Worm (Caenorhabditis elegans) whole organism, mixed stage, embryonic: ENCODE measurements around the gene D1086.2.

Source experiments
- M03D4.4 ChIP-seq: sonication (generic microtip); optimal IDR thresholded peaks from 2 replicates; lab custom pipeline; 2017; ENCODE audit warnings: mild to moderate bottlenecking, missing genetic modification characterization, missing compliant biosample characterization
- bed-3 ChIP-seq: fragments of 200-800 bp; sonication (Bioruptor generic); optimal IDR thresholded peaks from 3 replicates; lab custom pipeline; 2018; ENCODE audit warnings: mild to moderate bottlenecking, missing genetic modification characterization, moderate library complexity, missing compliant biosample characterization
- blmp-1 ChIP-seq: fragments of 150-350 bp; optimal IDR thresholded peaks from 2 replicates; lab custom pipeline; 2014; ENCODE audit warnings: missing biosample characterization, missing genetic modification characterization
- ceh-39 ChIP-seq: fragments of 150-350 bp; optimal IDR thresholded peaks from 2 replicates; lab custom pipeline; 2014; ENCODE audit warnings: missing biosample characterization, missing genetic modification characterization
- ceh-43 ChIP-seq: fragments of 200-800 bp; sonication (Bioruptor generic); optimal IDR thresholded peaks from 2 replicates; lab custom pipeline; 2018; ENCODE audit warnings: mild to moderate bottlenecking, missing genetic modification characterization, moderate library complexity, missing compliant biosample characterization
- ceh-83 ChIP-seq: fragments of 200-800 bp; sonication (Bioruptor generic); optimal IDR thresholded peaks from 2 replicates; lab custom pipeline; 2018; ENCODE audit warnings: mild to moderate bottlenecking, missing genetic modification characterization, missing compliant biosample characterization
- ces-1 ChIP-seq: fragments of 150-350 bp; optimal IDR thresholded peaks from 2 replicates; lab custom pipeline; 2014; ENCODE audit warnings: missing biosample characterization, missing genetic modification reagents, missing genetic modification characterization
- cnd-1 ChIP-seq: fragments of 200-800 bp; sonication (Bioruptor generic); optimal IDR thresholded peaks from 2 replicates; lab custom pipeline; 2018; ENCODE audit warnings: mild to moderate bottlenecking, missing genetic modification characterization, missing compliant biosample characterization
- drap-1 ChIP-seq: fragments of 200-800 bp; sonication (Bioruptor generic); optimal IDR thresholded peaks from 3 replicates; lab custom pipeline; 2018; ENCODE audit warnings: mild to moderate bottlenecking, missing genetic modification characterization, missing compliant biosample characterization
- elt-1 ChIP-seq: sonication (generic microtip); optimal IDR thresholded peaks from 2 replicates; lab custom pipeline; 2017; ENCODE audit warnings: missing genetic modification characterization, mild to moderate bottlenecking, missing compliant biosample characterization, antibody characterized with exemption, moderate library complexity, borderline replicate concordance; ENCODE audit not compliant: insufficient read depth
- flh-1 ChIP-seq: fragments of 200-800 bp; sonication (Bioruptor generic); optimal IDR thresholded peaks from 2 replicates; lab custom pipeline; 2018; ENCODE audit warnings: mild to moderate bottlenecking, missing genetic modification characterization, moderate library complexity, missing compliant biosample characterization
- ham-2 ChIP-seq: fragments of 200-800 bp; sonication (Bioruptor generic); optimal IDR thresholded peaks from 2 replicates; lab custom pipeline; 2018; ENCODE audit warnings: mild to moderate bottlenecking, missing genetic modification characterization, missing compliant biosample characterization
- lin-13 ChIP-seq: fragments of 150-350 bp; optimal IDR thresholded peaks from 2 replicates; lab custom pipeline; 2014; ENCODE audit warnings: missing biosample characterization, missing genetic modification characterization
- mab-5 ChIP-seq: fragments of 150-350 bp; optimal IDR thresholded peaks from 2 replicates; lab custom pipeline; 2014; ENCODE audit warnings: missing biosample characterization, missing genetic modification characterization
- mep-1 ChIP-seq: fragments of 150-350 bp; optimal IDR thresholded peaks from 2 replicates; lab custom pipeline; 2017; ENCODE audit warnings: missing biosample characterization, missing genetic modification reagents, missing genetic modification characterization, inconsistent platforms
- mls-2 ChIP-seq: sonication (generic microtip); optimal IDR thresholded peaks from 2 replicates; lab custom pipeline; 2016; ENCODE audit warnings: mild to moderate bottlenecking, missing genetic modification characterization, moderate library complexity, missing compliant biosample characterization
- nhr-12 ChIP-seq: fragments of 150-350 bp; optimal IDR thresholded peaks from 2 replicates; lab custom pipeline; 2014; ENCODE audit warnings: missing biosample characterization, missing genetic modification characterization
- nhr-2 ChIP-seq: fragments of 150-350 bp; optimal IDR thresholded peaks from 2 replicates; lab custom pipeline; 2014; ENCODE audit warnings: missing biosample characterization, missing genetic modification characterization
- nhr-237 ChIP-seq: fragments of 150-350 bp; optimal IDR thresholded peaks from 2 replicates; lab custom pipeline; 2014; ENCODE audit warnings: missing biosample characterization, missing genetic modification characterization
- nhr-28 ChIP-seq: fragments of 150-350 bp; optimal IDR thresholded peaks from 2 replicates; lab custom pipeline; 2014; ENCODE audit warnings: missing biosample characterization, missing genetic modification characterization
- nhr-76 ChIP-seq: sonication (generic microtip); optimal IDR thresholded peaks from 2 replicates; lab custom pipeline; 2017; ENCODE audit warnings: missing biosample characterization, missing genetic modification characterization
- pha-4 ChIP-seq: fragments of 150-350 bp; optimal IDR thresholded peaks from 2 replicates; lab custom pipeline; 2018; ENCODE audit warnings: missing biosample characterization, missing genetic modification reagents, missing genetic modification characterization
- sem-2 ChIP-seq: fragments of 200-800 bp; sonication (Bioruptor generic); optimal IDR thresholded peaks from 2 replicates; lab custom pipeline; 2018; ENCODE audit warnings: mild to moderate bottlenecking, missing genetic modification characterization, missing compliant biosample characterization
- snpc-4 ChIP-seq: fragments of 150-350 bp; optimal IDR thresholded peaks from 2 replicates; lab custom pipeline; 2014; ENCODE audit warnings: missing biosample characterization, missing genetic modification characterization
- sptf-1 ChIP-seq: sonication (generic microtip); optimal IDR thresholded peaks from 2 replicates; lab custom pipeline; 2017; ENCODE audit warnings: mild to moderate bottlenecking, missing genetic modification characterization, moderate library complexity, missing compliant biosample characterization
- unc-120 ChIP-seq: sonication (generic microtip); optimal IDR thresholded peaks from 2 replicates; lab custom pipeline; 2017; ENCODE audit warnings: missing genetic modification characterization, missing compliant biosample characterization; ENCODE audit not compliant: poor library complexity, severe bottlenecking
- unc-39 ChIP-seq: fragments of 150-350 bp; optimal IDR thresholded peaks from 2 replicates; lab custom pipeline; 2014; ENCODE audit warnings: missing biosample characterization, missing genetic modification characterization
- unc-62 ChIP-seq: fragments of 150-350 bp; optimal IDR thresholded peaks from 2 replicates; lab custom pipeline; 2014; ENCODE audit warnings: missing biosample characterization, missing genetic modification reagents, missing genetic modification characterization
- ztf-11 ChIP-seq: fragments of 150-350 bp; optimal IDR thresholded peaks from 2 replicates; lab custom pipeline; 2014; ENCODE audit warnings: missing biosample characterization, missing genetic modification characterization

Gene D1086.2

ce11 chrV:14098519-14098918 is at the start of gene D1086.2, which contains the start of gene D1086.1:
Gene D1086.2, minus strand, starts transcription at chrV:14098668.
Gene D1086.1, plus strand, starts transcription at chrV:14098858.
- TF ChIP-seq mep-1 = no peak
- no peak for TF ChIP-seq bed-3 (GFP tag; lab: Kevin White, UChicago)
- no peak for TF ChIP-seq M03D4.4 (tag; lab: Kevin White, UChicago)
- no peak for TF ChIP-seq ham-2
- TF ChIP-seq ceh-43 = no peak
- TF ChIP-seq sem-2 (GFP tag; lab: Kevin White, UChicago) = no peak
- TF ChIP-seq blmp-1 (tag; lab: Kevin White, UChicago) = no peak
- TF ChIP-seq lin-13 (tag; lab: Kevin White, UChicago) = no peak
- TF ChIP-seq, all 35 proteins: peak for 0

- no peak for TF ChIP-seq cnd-1 (tag; lab: Kevin White, UChicago)
- no peak for TF ChIP-seq elt-1 (tag; lab: Kevin White, UChicago)
- no peak for TF ChIP-seq bed-3 (GFP tag; lab: Kevin White, UChicago)
- no peak for TF ChIP-seq mab-5
- no peak for TF ChIP-seq unc-39 (tag; lab: Kevin White, UChicago)
- no peak for TF ChIP-seq M03D4.4 (tag; lab: Kevin White, UChicago)
- TF ChIP-seq nhr-2 = no peak
- TF ChIP-seq sem-2 (GFP tag; lab: Kevin White, UChicago) = no peak
- TF ChIP-seq ztf-11 (tag; lab: Kevin White, UChicago) = no peak
- no peak for TF ChIP-seq lin-13 (tag; lab: Kevin White, UChicago)
- TF ChIP-seq snpc-4 (tag; lab: Kevin White, UChicago) = no peak
- no peak for TF ChIP-seq ceh-83 (GFP tag; lab: Kevin White, UChicago)
- TF ChIP-seq, all 35 proteins: peak for 0
These were observed 48.6 kb upstream of the D1086.2 start for ce11 chrV:14147114-14147513.

ce11 chrV:14146199-14146598 is 47.7 kb upstream of the D1086.2 start, which contains the start of gene acs-10:
Gene acs-10, plus strand, starts transcription at chrV:14146499.
- no peak for TF ChIP-seq nhr-237 (tag; lab: Kevin White, UChicago)
- TF ChIP-seq elt-1 (tag; lab: Kevin White, UChicago) = no peak
- no peak for TF ChIP-seq ztf-11 (tag; lab: Kevin White, UChicago)
- no peak for TF ChIP-seq flh-1 (GFP tag; lab: Kevin White, UChicago)
- no peak for TF ChIP-seq nhr-12
- no peak for TF ChIP-seq sptf-1
- TF ChIP-seq blmp-1 (tag; lab: Kevin White, UChicago) = no peak

- TF ChIP-seq pha-4 (tag; lab: Kevin White, UChicago) = no peak
These were observed 46.8 kb upstream of the D1086.2 start, which contains the start of gene par-1 for ce11 chrV:14145267-14145666. Gene par-1, minus strand, starts transcription at chrV:14145367.

ce11 chrV:14143634-14144033 is 45.2 kb upstream of the D1086.2 start:
- TF ChIP-seq unc-39 (tag; lab: Kevin White, UChicago) (no peak), ces-1 (GFP tag; lab: Kevin White, UChicago) (peak; percentile 57)

- TF ChIP-seq lin-13 (tag; lab: Kevin White, UChicago) (no peak), flh-1 (GFP tag; lab: Kevin White, UChicago) (no peak), sem-2 (GFP tag; lab: Kevin White, UChicago) (no peak), ceh-39 (tag; lab: Kevin White, UChicago) (no peak), drap-1 (GFP tag; lab: Kevin White, UChicago) (no peak), mep-1 (no peak), unc-62 (GFP tag; lab: Kevin White, UChicago) (no peak), nhr-12 (no peak), nhr-76 (no peak), nhr-2 (no peak), unc-39 (tag; lab: Kevin White, UChicago) (no peak), nhr-28 (no peak), mls-2 (no peak), unc-120 (tag; lab: Kevin White, UChicago) (no peak), snpc-4 (tag; lab: Kevin White, UChicago) (no peak)
These were observed 43.4 kb upstream of the D1086.2 start for ce11 chrV:14141846-14142245.
